Worm (Caenorhabditis elegans) whole organism, young adult: ENCODE data around the gene ash-2.

ENCODE experiments used
- B0019.2 ChIP-seq: fragments of 200-800 bp; sonication (Bioruptor generic); conservative IDR thresholded peaks from 2 replicates; pipeline ENCODE4 v1.3.6; 2022; ENCODE audit warnings: missing genetic modification reagents, missing genetic modification characterization, missing compliant biosample characterization
- C06A6.2 ChIP-seq: fragments of 200-800 bp; sonication (Bioruptor generic); conservative IDR thresholded peaks from 2 replicates; pipeline ENCODE4 v1.3.6; 2022; ENCODE audit warnings: missing genetic modification characterization, missing compliant biosample characterization
- F22D6.2 ChIP-seq: sonication (generic microtip); optimal IDR thresholded peaks from 2 replicates; lab custom pipeline; 2016; ENCODE audit warnings: mild to moderate bottlenecking, missing genetic modification characterization, missing compliant biosample characterization
- F37B4.10 ChIP-seq: fragments of 200-800 bp; sonication (Bioruptor generic); IDR thresholded peaks from 2 replicates; pipeline ENCODE4 v1.3.6; 2022; ENCODE audit warnings: missing genetic modification characterization, missing compliant biosample characterization
- F49E8.2 ChIP-seq: sonication (generic microtip); optimal IDR thresholded peaks from 3 replicates; lab custom pipeline; 2017; ENCODE audit warnings: missing genetic modification characterization, mild to moderate bottlenecking, missing compliant biosample characterization, antibody characterized with exemption, moderate library complexity; ENCODE audit not compliant: insufficient read depth
- F57C9.4 ChIP-seq: sonication (generic microtip); optimal IDR thresholded peaks from 2 replicates; lab custom pipeline; 2017; ENCODE audit warnings: mild to moderate bottlenecking, missing genetic modification characterization, missing compliant biosample characterization
- Y53G8AR.9 ChIP-seq: fragments of 200-800 bp; sonication (Bioruptor generic); conservative IDR thresholded peaks from 2 replicates; pipeline ENCODE4 v1.3.6; 2022; ENCODE audit warnings: missing genetic modification reagents, missing genetic modification characterization, missing compliant biosample characterization
- Y56A3A.18 ChIP-seq: fragments of 200-800 bp; sonication (Bioruptor generic); IDR thresholded peaks from 2 replicates; pipeline ENCODE4 v1.3.6; 2022; ENCODE audit warnings: missing genetic modification reagents, missing genetic modification characterization, missing compliant biosample characterization
- Y95B8A.8 ChIP-seq: fragments of 200-800 bp; sonication (Bioruptor generic); IDR thresholded peaks from 2 replicates; pipeline ENCODE4 v1.3.6; 2022; ENCODE audit warnings: missing genetic modification reagents, missing genetic modification characterization, missing compliant biosample characterization
- aptf-2 ChIP-seq: fragments of 200-800 bp; sonication (Bioruptor generic); conservative IDR thresholded peaks from 2 replicates; pipeline ENCODE4 v1.3.6; 2022; ENCODE audit warnings: missing genetic modification reagents, missing genetic modification characterization, missing compliant biosample characterization
- aptf-3 ChIP-seq: fragments of 200-800 bp; sonication (Bioruptor generic); IDR thresholded peaks from 2 replicates; pipeline ENCODE4 v1.3.6; 2022; ENCODE audit warnings: missing genetic modification characterization, missing compliant biosample characterization
- atf-7 ChIP-seq: sonication (generic microtip); optimal IDR thresholded peaks from 2 replicates; lab custom pipeline; 2017; ENCODE audit warnings: mild to moderate bottlenecking, missing genetic modification characterization, missing compliant biosample characterization
- athp-1 ChIP-seq: sonication (generic microtip); optimal IDR thresholded peaks from 2 replicates; lab custom pipeline; 2017; ENCODE audit warnings: mild to moderate bottlenecking, missing genetic modification characterization, missing compliant biosample characterization
- attf-6 ChIP-seq: fragments of 200-800 bp; sonication (Bioruptor generic); IDR thresholded peaks from 2 replicates; pipeline ENCODE4 v1.3.6; 2022; ENCODE audit warnings: missing genetic modification reagents, missing genetic modification characterization, missing compliant biosample characterization
- bed-1 ChIP-seq: fragments of 200-800 bp; sonication (Bioruptor generic); IDR thresholded peaks from 2 replicates; pipeline ENCODE4 v1.3.6; 2022; ENCODE audit warnings: missing genetic modification reagents, missing genetic modification characterization, missing compliant biosample characterization
- ccch-3 ChIP-seq: fragments of 200-800 bp; sonication (Bioruptor generic); optimal IDR thresholded peaks from 2 replicates; lab custom pipeline; 2018; ENCODE audit warnings: mild to moderate bottlenecking, missing genetic modification characterization, missing compliant biosample characterization
- cebp-1 ChIP-seq, 2 experiments: fragments of 200-800 bp in 1 of 2; sonication (Bioruptor generic) in 1 of 2; sonication (generic microtip) in 1 of 2; IDR thresholded peaks in 1 of 2; optimal IDR thresholded peaks in 1 of 2; 2 replicates each; pipeline versions ENCODE4 v1.3.6 to Lab custom; 2017 to 2022; ENCODE audit warnings: missing compliant biosample characterization in 2 of 2, missing genetic modification characterization in 2 of 2, mild to moderate bottlenecking in 1 of 2, missing genetic modification reagents in 1 of 2, moderate library complexity in 1 of 2
- ceh-100 ChIP-seq: fragments of 200-800 bp; sonication (Bioruptor generic); IDR thresholded peaks from 2 replicates; pipeline ENCODE4 v1.3.6; 2022; ENCODE audit warnings: missing genetic modification reagents, missing genetic modification characterization, missing compliant biosample characterization
- die-1 ChIP-seq: sonication (generic microtip); optimal IDR thresholded peaks from 2 replicates; lab custom pipeline; 2016; ENCODE audit warnings: missing genotype, mild to moderate bottlenecking, missing genetic modification characterization, missing compliant biosample characterization
- dox-1 ChIP-seq: fragments of 200-800 bp; sonication (Bioruptor generic); IDR thresholded peaks from 2 replicates; pipeline ENCODE4 v1.3.6; 2022; ENCODE audit warnings: missing genetic modification reagents, missing genetic modification characterization, missing compliant biosample characterization
- fkh-3 ChIP-seq: sonication (generic microtip); optimal IDR thresholded peaks from 2 replicates; lab custom pipeline; 2016; ENCODE audit warnings: mild to moderate bottlenecking, missing genetic modification characterization, missing compliant biosample characterization
- gei-17 ChIP-seq: fragments of 200-800 bp; sonication (Bioruptor generic); optimal IDR thresholded peaks from 2 replicates; lab custom pipeline; 2018; ENCODE audit warnings: mild to moderate bottlenecking, missing genetic modification characterization, missing compliant biosample characterization
- hlh-12 ChIP-seq: sonication (generic microtip); optimal IDR thresholded peaks from 2 replicates; lab custom pipeline; 2016; ENCODE audit warnings: missing genetic modification characterization, missing compliant biosample characterization
- hrde-1 ChIP-seq: sonication (generic microtip); optimal IDR thresholded peaks from 2 replicates; lab custom pipeline; 2016; ENCODE audit warnings: missing genetic modification characterization, mild to moderate bottlenecking, missing compliant biosample characterization, moderate library complexity, missing genotype, missing genetic modification reagents, borderline replicate concordance
- let-526 ChIP-seq: fragments of 200-800 bp; sonication (Bioruptor generic); IDR thresholded peaks from 2 replicates; pipeline ENCODE4 v1.3.6; 2022; ENCODE audit warnings: missing genetic modification reagents, missing genetic modification characterization, missing compliant biosample characterization
- lin-40 ChIP-seq: sonication (generic microtip); optimal IDR thresholded peaks from 2 replicates; lab custom pipeline; 2016; ENCODE audit warnings: missing genetic modification characterization, mild to moderate bottlenecking, missing compliant biosample characterization, missing genotype, missing genetic modification reagents
- madf-6 ChIP-seq: fragments of 200-800 bp; sonication (Bioruptor generic); IDR thresholded peaks from 2 replicates; pipeline ENCODE4 v1.3.6; 2022; ENCODE audit warnings: missing genetic modification reagents, missing genetic modification characterization, missing compliant biosample characterization
- madf-8 ChIP-seq: fragments of 200-800 bp; sonication (Bioruptor generic); conservative IDR thresholded peaks from 2 replicates; pipeline ENCODE4 v1.3.6; 2022; ENCODE audit warnings: missing genetic modification reagents, missing genetic modification characterization, missing compliant biosample characterization
- mcd-1 ChIP-seq: fragments of 200-800 bp; sonication (Bioruptor generic); IDR thresholded peaks from 2 replicates; pipeline ENCODE4 v1.3.6; 2022; ENCODE audit warnings: missing genetic modification reagents, missing genetic modification characterization, missing compliant biosample characterization
- mxl-1 ChIP-seq: sonication (generic microtip); optimal IDR thresholded peaks from 2 replicates; lab custom pipeline; 2016; ENCODE audit warnings: missing genetic modification characterization, missing compliant biosample characterization
- nhr-179 ChIP-seq: sonication (generic microtip); optimal IDR thresholded peaks from 2 replicates; lab custom pipeline; 2016; ENCODE audit warnings: mild to moderate bottlenecking, missing genetic modification characterization, missing compliant biosample characterization
- rcor-1 ChIP-seq: fragments of 200-800 bp; sonication (Bioruptor generic); IDR thresholded peaks from 2 replicates; pipeline ENCODE4 v1.3.6; 2022; ENCODE audit warnings: missing genetic modification reagents, missing genetic modification characterization, missing compliant biosample characterization
- rec-8 ChIP-seq, 2 experiments: sonication (generic microtip); optimal IDR thresholded peaks; 2 replicates each; lab custom pipeline; 2016; ENCODE audit warnings: mild to moderate bottlenecking in 2 of 2, missing genetic modification characterization in 2 of 2, missing genetic modification reagents in 2 of 2, missing genotype in 2 of 2, missing biosample characterization in 1 of 2, missing compliant biosample characterization in 1 of 2, moderate library complexity in 1 of 2
- sdz-38 ChIP-seq: sonication (generic microtip); optimal IDR thresholded peaks from 2 replicates; lab custom pipeline; 2016; ENCODE audit warnings: missing genotype, missing genetic modification characterization, missing compliant biosample characterization
- sea-2 ChIP-seq: fragments of 200-800 bp; sonication (Bioruptor generic); IDR thresholded peaks from 2 replicates; pipeline ENCODE4 v1.3.6; 2022; ENCODE audit warnings: missing genetic modification characterization, missing compliant biosample characterization
- snpc-1.1 ChIP-seq: sonication (generic microtip); optimal IDR thresholded peaks from 2 replicates; lab custom pipeline; 2017; ENCODE audit warnings: missing genetic modification characterization, mild to moderate bottlenecking, missing compliant biosample characterization, antibody characterized with exemption, moderate library complexity, missing genotype, missing genetic modification reagents; ENCODE audit not compliant: insufficient read depth
- snpc-1.3 ChIP-seq: sonication (generic microtip); optimal IDR thresholded peaks from 2 replicates; lab custom pipeline; 2017; ENCODE audit warnings: missing genetic modification characterization, mild to moderate bottlenecking, missing compliant biosample characterization, antibody characterized with exemption, moderate library complexity, missing genotype, missing genetic modification reagents; ENCODE audit not compliant: insufficient read depth
- snpc-3.4 ChIP-seq: sonication (generic microtip); optimal IDR thresholded peaks from 2 replicates; lab custom pipeline; 2017; ENCODE audit warnings: missing genetic modification characterization, mild to moderate bottlenecking, missing compliant biosample characterization, antibody characterized with exemption, moderate library complexity, missing genotype, missing genetic modification reagents
- snpc-4 ChIP-seq, 5 experiments: fragments of 150-350 bp in 1 of 5; sonication (generic microtip) in 4 of 5; optimal IDR thresholded peaks; 2 replicates each; lab custom pipeline; 2014 to 2018; ENCODE audit warnings: missing genetic modification characterization in 5 of 5, missing biosample characterization in 3 of 5, antibody characterized with exemption in 2 of 5, mild to moderate bottlenecking in 2 of 5, missing compliant biosample characterization in 2 of 5, missing genotype in 2 of 5, moderate library complexity in 2 of 5, missing genetic modification reagents in 1 of 5
- unc-130 ChIP-seq: sonication (generic microtip); optimal IDR thresholded peaks from 2 replicates; lab custom pipeline; 2016; ENCODE audit warnings: missing genetic modification reagents, missing genetic modification characterization, missing compliant biosample characterization
- xnd-1 ChIP-seq: sonication (generic microtip); optimal IDR thresholded peaks from 2 replicates; lab custom pipeline; 2016; ENCODE audit warnings: missing genotype, missing genetic modification reagents, missing genetic modification characterization, missing compliant biosample characterization
- zfh-2 ChIP-seq: fragments of 200-800 bp; sonication (Bioruptor generic); conservative IDR thresholded peaks from 2 replicates; pipeline ENCODE4 v1.3.6; 2022; ENCODE audit warnings: missing genetic modification reagents, missing genetic modification characterization, missing compliant biosample characterization
- ztf-22 ChIP-seq: fragments of 200-800 bp; sonication (Bioruptor generic); optimal IDR thresholded peaks from 2 replicates; lab custom pipeline; 2018; ENCODE audit warnings: mild to moderate bottlenecking, missing genetic modification characterization, moderate library complexity, missing compliant biosample characterization
- ztf-25 ChIP-seq: fragments of 200-800 bp; sonication (Bioruptor generic); IDR thresholded peaks from 2 replicates; pipeline ENCODE4 v1.3.6; 2022; ENCODE audit warnings: missing genetic modification reagents, missing genetic modification characterization, missing compliant biosample characterization

ash-2 gene

DNA sequence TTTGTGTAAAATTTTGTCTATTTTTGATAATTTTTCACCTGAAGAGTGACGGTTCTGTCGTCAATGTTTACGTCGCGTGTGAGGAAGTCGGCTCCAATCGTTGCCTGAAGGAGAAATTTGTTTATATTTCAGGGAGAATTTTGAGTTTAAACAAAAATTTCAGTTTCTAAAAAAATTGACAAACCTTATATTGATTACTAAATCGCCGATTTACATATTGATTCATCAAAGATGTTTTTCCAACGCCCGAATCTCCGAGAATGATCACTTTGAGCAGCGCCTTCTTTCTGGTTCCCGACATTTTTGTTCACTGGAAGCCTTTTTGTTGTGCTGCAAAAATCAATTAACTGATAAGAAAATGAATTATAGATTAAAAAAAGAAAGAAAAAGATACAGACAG, 13.0 kb upstream of the ash-2 start, which contains the start of gene rab-7 (continued):
- TF ChIP-seq fkh-3 (tag; lab: Kevin White, UChicago): no peak
- no peak for TF ChIP-seq snpc-1.1 (tag; lab: Kevin White, UChicago)
- TF ChIP-seq Y56A3A.18 (GFP tag; lab: Robert Waterston, UW): no peak
- TF ChIP-seq xnd-1 (tag; lab: Kevin White, UChicago): no peak
- peak; percentile 42; the same call in 1 of the 2 replicates for TF ChIP-seq Y53G8AR.9 (GFP tag; lab: Robert Waterston, UW)
- no peak for TF ChIP-seq B0019.2 (GFP tag; lab: Robert Waterston, UW)
- TF ChIP-seq F57C9.4: no peak
- TF ChIP-seq Y95B8A.8 (GFP tag; lab: Robert Waterston, UW): no peak
- TF ChIP-seq ztf-25: no peak
- TF ChIP-seq ztf-22 (GFP tag; lab: Kevin White, UChicago): peak; percentile 39
- TF ChIP-seq lin-40 (tag; lab: Kevin White, UChicago): no peak
- TF ChIP-seq C06A6.2 (GFP tag; lab: Robert Waterston, UW): no peak
- no peak for TF ChIP-seq athp-1 (tag; lab: Kevin White, UChicago)
- TF ChIP-seq cebp-1 (GFP tag; IDR thresholded peaks at IDR 0.05; lab: Robert Waterston, UW): no peak
- TF ChIP-seq cebp-1 (tag; optimal IDR thresholded peaks at IDR 0.05; lab: Kevin White, UChicago): peak; percentile 15
- TF ChIP-seq rec-8 (tag; optimal IDR thresholded peaks at IDR 0.05; lab: Kevin White, UChicago): no peak
- TF ChIP-seq gei-17: no peak
- TF ChIP-seq sea-2 (GFP tag; lab: Robert Waterston, UW): no peak
- TF ChIP-seq F37B4.10 (GFP tag; lab: Robert Waterston, UW): no peak
- no peak for TF ChIP-seq F22D6.2 (tag; lab: Kevin White, UChicago)
- no peak for TF ChIP-seq zfh-2 (GFP tag; lab: Robert Waterston, UW)
- no peak for TF ChIP-seq ceh-100 (GFP tag; lab: Robert Waterston, UW)
- no peak for TF ChIP-seq unc-130 (GFP tag; lab: Kevin White, UChicago)
- no peak for TF ChIP-seq hlh-12 (tag; lab: Kevin White, UChicago)
- TF ChIP-seq die-1: no peak
- TF ChIP-seq hrde-1 (tag; lab: Kevin White, UChicago): no peak
- no peak for TF ChIP-seq madf-8 (GFP tag; lab: Robert Waterston, UW)
- no peak for TF ChIP-seq aptf-3
- TF ChIP-seq ccch-3 (GFP tag; lab: Kevin White, UChicago): no peak
- TF ChIP-seq let-526: no peak
- no peak for TF ChIP-seq dox-1 (GFP tag; lab: Robert Waterston, UW)
- no peak for TF ChIP-seq mxl-1

DNA sequence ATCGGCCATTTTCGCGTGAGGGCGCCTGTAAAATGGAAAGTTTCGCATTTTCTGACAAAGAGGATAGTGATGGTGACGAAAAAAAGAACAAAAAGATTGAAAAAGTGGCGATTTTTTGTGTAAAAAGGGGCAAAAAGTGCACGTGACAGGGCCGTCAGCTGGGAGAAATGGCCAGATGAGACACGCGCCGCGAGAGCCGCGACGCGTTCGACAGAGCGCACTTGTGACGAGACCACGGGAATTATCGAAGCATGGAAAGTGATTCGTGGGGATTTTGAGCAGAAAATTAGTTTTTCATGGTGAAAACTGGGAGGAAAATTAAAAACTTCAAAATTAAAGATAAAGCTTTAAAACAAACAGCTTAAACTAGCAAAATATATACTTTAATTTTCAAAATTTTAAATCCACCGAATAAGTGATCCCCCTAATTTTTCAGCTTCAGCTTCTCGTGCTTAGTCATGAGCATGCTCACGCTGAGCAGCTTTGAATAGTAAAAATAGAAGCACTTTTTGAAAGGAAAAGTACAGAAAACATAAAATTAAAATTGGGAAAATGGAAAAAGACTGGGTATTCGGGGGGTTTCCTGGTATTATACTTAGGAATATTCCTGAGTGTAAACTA, 12.0 kb upstream of the ash-2 start, which contains the start of gene W03C9.5:
TSS of gene W03C9.5 (minus strand) at position 38 of the 621 bp plus-strand sequence.
- TF ChIP-seq aptf-3: no peak
- peak; percentile 87 for TF ChIP-seq athp-1 (tag; lab: Kevin White, UChicago)
- peak; percentile 51; the same call in 1 of the 2 replicates for TF ChIP-seq madf-6 (GFP tag; lab: Robert Waterston, UW)
- TF ChIP-seq atf-7 (tag; lab: Kevin White, UChicago): peak; percentile 70
- peak; percentile 79 for TF ChIP-seq aptf-2
- TF ChIP-seq Y95B8A.8 (GFP tag; lab: Robert Waterston, UW): peak; percentile 90
- TF ChIP-seq sdz-38 (tag; lab: Kevin White, UChicago): no peak
- TF ChIP-seq mxl-1: no peak
- TF ChIP-seq snpc-4 (GFP tag; optimal IDR thresholded peaks at IDR 0.05; lab: Kevin White, UChicago): no peak
- TF ChIP-seq snpc-4 (tag; optimal IDR thresholded peaks at IDR 0.05; lab: Kevin White, UChicago): peak; percentile 52 to 74 (median 67)
- peak; percentile 91 for TF ChIP-seq lin-40 (tag; lab: Kevin White, UChicago)
- no peak for TF ChIP-seq attf-6
- TF ChIP-seq mcd-1 (GFP tag; lab: Robert Waterston, UW): peak; percentile 98
- no peak for TF ChIP-seq hrde-1 (tag; lab: Kevin White, UChicago)
- peak; percentile 63 for TF ChIP-seq F49E8.2 (tag; lab: Kevin White, UChicago)
- no peak for TF ChIP-seq snpc-1.3 (tag; lab: Kevin White, UChicago)
- TF ChIP-seq nhr-179 (tag; lab: Kevin White, UChicago): no peak
- TF ChIP-seq snpc-3.4 (tag; lab: Kevin White, UChicago): no peak
- no peak for TF ChIP-seq bed-1
- peak; percentile 78 for TF ChIP-seq rcor-1
- TF ChIP-seq ztf-25: peak; percentile 82; the same call in 1 of the 2 replicates
- no peak for TF ChIP-seq F37B4.10 (GFP tag; lab: Robert Waterston, UW)
